Worm (Caenorhabditis elegans): ENCODE data around the gene mks-2.

ce11 chrII:6178743-6179129, 40.5 kb downstream of the mks-2 start:
- TF ChIP-seq unc-62 (GFP tag; optimal IDR thresholded peaks at IDR 0.05) (no peak), aly-2 (tag; optimal IDR thresholded peaks at IDR 0.05) (no peak), elt-1 (tag; optimal IDR thresholded peaks at IDR 0.05) (no peak), nhr-25 (tag; optimal IDR thresholded peaks at IDR 0.05) (no peak), lin-39 (tag; optimal IDR thresholded peaks at IDR 0.05) (no peak)
